Fruit fly (Drosophila melanogaster) whole organism, embryonic: ENCODE data around the gene CG5687.

Experiments
- Aef1 ChIP-seq: fragments of 200-800 bp; sonication (Bioruptor generic); IDR thresholded peaks from 3 replicates; pipeline ENCODE4 v1.3.6; 2022; ENCODE audit warnings: missing biosample characterization, missing genetic modification characterization
- BEAF-32 ChIP-seq: fragments of 200-800 bp; sonication (Bioruptor generic); optimal IDR thresholded peaks from 3 replicates; lab custom pipeline; 2017; ENCODE audit warnings: missing biosample characterization, missing genetic modification characterization, mild to moderate bottlenecking, moderate library complexity, missing genetic modification reagents
- Blimp-1 ChIP-seq: fragments of 200-800 bp; sonication (Bioruptor generic); optimal IDR thresholded peaks from 3 replicates; lab custom pipeline; 2018; ENCODE audit warnings: missing biosample characterization, missing genetic modification characterization, mild to moderate bottlenecking, moderate library complexity, missing genetic modification reagents
- CG10654 ChIP-seq: fragments of 200-800 bp; sonication (Bioruptor generic); optimal IDR thresholded peaks from 2 replicates; lab custom pipeline; 2016; ENCODE audit warnings: missing biosample characterization, missing genetic modification characterization
- CG12659 ChIP-seq: fragments of 200-800 bp; sonication (Bioruptor generic); optimal IDR thresholded peaks from 3 replicates; lab custom pipeline; 2017; ENCODE audit warnings: mild to moderate bottlenecking, missing biosample characterization, missing genetic modification reagents, missing genetic modification characterization
- CG12942 ChIP-seq: fragments of 200-800 bp; sonication (Bioruptor generic); optimal IDR thresholded peaks from 3 replicates; lab custom pipeline; 2016; ENCODE audit warnings: missing biosample characterization, missing genetic modification characterization
- CG13424 ChIP-seq: fragments of 200-800 bp; sonication (Bioruptor generic); optimal IDR thresholded peaks from 2 replicates; lab custom pipeline; 2019; ENCODE audit warnings: missing biosample characterization, mild to moderate bottlenecking, missing genetic modification characterization, moderate library complexity
- CG1792 ChIP-seq: fragments of 200-800 bp; sonication (Bioruptor generic); optimal IDR thresholded peaks from 2 replicates; lab custom pipeline; 2016; ENCODE audit warnings: missing biosample characterization, missing genetic modification characterization
- CG32532 ChIP-seq: fragments of 200-800 bp; sonication (Bioruptor generic); IDR thresholded peaks from 2 replicates; pipeline ENCODE4 v1.3.6; 2022; ENCODE audit warnings: missing biosample characterization, missing genetic modification characterization
- CG3847 ChIP-seq: fragments of 200-800 bp; sonication (Bioruptor generic); IDR thresholded peaks from 2 replicates; pipeline ENCODE4 v1.3.6; 2022; ENCODE audit warnings: missing biosample characterization, missing genetic modification characterization
- CG7839 ChIP-seq: fragments of 200-800 bp; sonication (Bioruptor generic); optimal IDR thresholded peaks from 3 replicates; lab custom pipeline; 2018; ENCODE audit warnings: missing biosample characterization, mild to moderate bottlenecking, missing genetic modification characterization, moderate library complexity
- Dad ChIP-seq: fragments of 200-800 bp; sonication (Bioruptor generic); optimal IDR thresholded peaks from 3 replicates; lab custom pipeline; 2016; ENCODE audit warnings: missing biosample characterization, missing genetic modification characterization
- Dip3 ChIP-seq: fragments of 200-800 bp; sonication (Bioruptor generic); optimal IDR thresholded peaks from 3 replicates; lab custom pipeline; 2016; ENCODE audit warnings: missing biosample characterization, missing genetic modification characterization
- Doc3 ChIP-seq: fragments of 200-800 bp; sonication (Bioruptor generic); IDR thresholded peaks from 3 replicates; pipeline ENCODE4 v1.3.6; 2022; ENCODE audit warnings: missing biosample characterization, missing genetic modification characterization; ENCODE audit not compliant: partially characterized antibody
- ERR ChIP-seq: fragments of 200-800 bp; sonication (Bioruptor generic); optimal IDR thresholded peaks from 2 replicates; lab custom pipeline; 2016; ENCODE audit warnings: missing biosample characterization, missing genetic modification characterization
- HLH4C ChIP-seq: fragments of 200-800 bp; sonication (Bioruptor generic); IDR thresholded peaks from 3 replicates; pipeline ENCODE4 v1.3.6; 2022; ENCODE audit warnings: missing biosample characterization, missing genetic modification characterization; ENCODE audit not compliant: partially characterized antibody
- Jarid2 ChIP-seq: fragments of 200-800 bp; sonication (Bioruptor generic); optimal IDR thresholded peaks from 3 replicates; lab custom pipeline; 2017; ENCODE audit warnings: mild to moderate bottlenecking, missing biosample characterization, missing genetic modification reagents, missing genetic modification characterization
- Lim3 ChIP-seq: fragments of 200-800 bp; sonication (Bioruptor generic); IDR thresholded peaks from 2 replicates; pipeline ENCODE4 v1.3.6; 2022; ENCODE audit warnings: missing biosample characterization, missing genetic modification characterization
- Mes4 ChIP-seq: fragments of 200-800 bp; sonication (Bioruptor generic); optimal IDR thresholded peaks from 2 replicates; lab custom pipeline; 2016; ENCODE audit warnings: missing biosample characterization, missing genetic modification characterization
- Myb ChIP-seq: fragments of 200-800 bp; sonication (Bioruptor generic); optimal IDR thresholded peaks from 2 replicates; lab custom pipeline; 2016; ENCODE audit warnings: missing biosample characterization, missing genetic modification characterization
- Oaz ChIP-seq: fragments of 200-800 bp; sonication (Bioruptor generic); IDR thresholded peaks from 2 replicates; pipeline ENCODE4 v1.3.6; 2022; ENCODE audit warnings: missing biosample characterization, missing genetic modification characterization
- Ravus ChIP-seq: fragments of 200-800 bp; sonication (Bioruptor generic); IDR thresholded peaks from 2 replicates; pipeline ENCODE4 v1.3.6; 2022; ENCODE audit warnings: missing biosample characterization, missing genetic modification characterization
- Six4 ChIP-seq: fragments of 200-800 bp; sonication (Bioruptor generic); optimal IDR thresholded peaks from 2 replicates; lab custom pipeline; 2016; ENCODE audit warnings: missing biosample characterization, missing genetic modification characterization
- Stat92E ChIP-seq, 3 experiments: fragments of >200 bp in 2 of 3; fragments of 200-800 bp in 1 of 3; sonication (Bioruptor generic) in 1 of 3; optimal IDR thresholded peaks; 2 replicates each; lab custom pipeline; 2017 to 2019; ENCODE audit warnings: missing biosample characterization in 3 of 3, missing genetic modification characterization in 3 of 3, mild to moderate bottlenecking in 1 of 3, moderate library complexity in 1 of 3
- amos ChIP-seq: fragments of 200-800 bp; sonication (Bioruptor generic); IDR thresholded peaks from 2 replicates; pipeline ENCODE4 v1.3.6; 2022; ENCODE audit warnings: missing biosample characterization, missing genetic modification characterization; ENCODE audit not compliant: partially characterized antibody
- cwo ChIP-seq: fragments of 200-800 bp; sonication (Bioruptor generic); optimal IDR thresholded peaks from 3 replicates; lab custom pipeline; 2017; ENCODE audit warnings: missing biosample characterization, missing genetic modification characterization, mild to moderate bottlenecking, moderate library complexity, missing genetic modification reagents
- fd96Cb ChIP-seq: fragments of 200-800 bp; sonication (Bioruptor generic); optimal IDR thresholded peaks from 2 replicates; lab custom pipeline; 2018; ENCODE audit warnings: missing biosample characterization, mild to moderate bottlenecking, missing genetic modification characterization, moderate library complexity
- gcm2 ChIP-seq: fragments of 200-800 bp; sonication (Bioruptor generic); optimal IDR thresholded peaks from 2 replicates; lab custom pipeline; 2016; ENCODE audit warnings: missing biosample characterization, missing genetic modification characterization
- gem ChIP-seq: fragments of 200-800 bp; sonication (Bioruptor generic); optimal IDR thresholded peaks from 2 replicates; lab custom pipeline; 2019; ENCODE audit warnings: missing biosample characterization, mild to moderate bottlenecking, missing genetic modification characterization, moderate library complexity
- gfzf ChIP-seq: fragments of 200-800 bp; sonication (Bioruptor generic); optimal IDR thresholded peaks from 2 replicates; lab custom pipeline; 2016; ENCODE audit warnings: missing biosample characterization, mild to moderate bottlenecking, missing genetic modification characterization, moderate library complexity
- gsb ChIP-seq: fragments of 200-800 bp; sonication (Bioruptor generic); IDR thresholded peaks from 2 replicates; pipeline ENCODE4 v1.3.6; 2022; ENCODE audit warnings: missing biosample characterization, missing genetic modification characterization
- hkb ChIP-seq, 2 experiments: fragments of 200-800 bp in 1 of 2; fragments of >200 bp in 1 of 2; sonication (Bioruptor generic) in 1 of 2; IDR thresholded peaks in 1 of 2; optimal IDR thresholded peaks in 1 of 2; 2 replicates each; pipeline versions ENCODE4 v1.3.6 to Lab custom; 2017 to 2022; ENCODE audit warnings: missing biosample characterization in 1 of 2, missing genetic modification characterization in 1 of 2
- insv ChIP-seq, 2 experiments: fragments of 200-800 bp; sonication (Bioruptor generic); optimal IDR thresholded peaks; 3 replicates each; lab custom pipeline; 2016 to 2018; ENCODE audit warnings: missing biosample characterization in 2 of 2, missing genetic modification characterization in 2 of 2
- jing ChIP-seq: fragments of 200-800 bp; sonication (Bioruptor generic); optimal IDR thresholded peaks from 2 replicates; lab custom pipeline; 2018; ENCODE audit warnings: missing biosample characterization, mild to moderate bottlenecking, missing genetic modification characterization
- jumu ChIP-seq: fragments of 200-800 bp; sonication (Bioruptor generic); optimal IDR thresholded peaks from 3 replicates; lab custom pipeline; 2016; ENCODE audit warnings: missing biosample characterization, missing genetic modification characterization
- lab ChIP-seq: fragments of 200-800 bp; sonication (Bioruptor generic); optimal IDR thresholded peaks from 3 replicates; lab custom pipeline; 2017; ENCODE audit warnings: missing biosample characterization, missing genetic modification characterization, mild to moderate bottlenecking, moderate library complexity, missing genetic modification reagents
- mam ChIP-seq: fragments of 200-800 bp; sonication (Bioruptor generic); optimal IDR thresholded peaks from 3 replicates; lab custom pipeline; 2016; ENCODE audit warnings: missing biosample characterization, missing genetic modification characterization
- mld ChIP-seq: fragments of 200-800 bp; sonication (Bioruptor generic); IDR thresholded peaks from 3 replicates; pipeline ENCODE4 v1.3.6; 2022; ENCODE audit warnings: missing biosample characterization, missing genetic modification characterization; ENCODE audit not compliant: partially characterized antibody
- nau ChIP-seq: fragments of 200-800 bp; sonication (Bioruptor generic); optimal IDR thresholded peaks from 3 replicates; lab custom pipeline; 2017; ENCODE audit warnings: missing biosample characterization, mild to moderate bottlenecking, missing genetic modification characterization, missing genetic modification reagents
- p53 ChIP-seq: fragments of 200-800 bp; sonication (Bioruptor generic); optimal IDR thresholded peaks from 2 replicates; lab custom pipeline; 2016; ENCODE audit warnings: missing biosample characterization, missing genetic modification characterization
- pho ChIP-seq: fragments of 200-800 bp; sonication (Bioruptor generic); optimal IDR thresholded peaks from 2 replicates; lab custom pipeline; 2016; ENCODE audit warnings: missing biosample characterization, missing genetic modification characterization
- scrt ChIP-seq: fragments of 200-800 bp; sonication (Bioruptor generic); optimal IDR thresholded peaks from 2 replicates; lab custom pipeline; 2018; ENCODE audit warnings: missing biosample characterization, mild to moderate bottlenecking, missing genetic modification characterization, moderate library complexity
- seq ChIP-seq: fragments of 200-800 bp; sonication (Bioruptor generic); IDR thresholded peaks from 2 replicates; pipeline ENCODE4 v1.3.6; 2022; ENCODE audit warnings: missing biosample characterization, missing genetic modification characterization
- sim ChIP-seq: fragments of 200-800 bp; sonication (Bioruptor generic); IDR thresholded peaks from 2 replicates; pipeline ENCODE4 v1.3.6; 2022; ENCODE audit warnings: missing biosample characterization, missing genetic modification characterization
- slou ChIP-seq: fragments of 200-800 bp; sonication (Bioruptor generic); optimal IDR thresholded peaks from 3 replicates; lab custom pipeline; 2016; ENCODE audit warnings: missing biosample characterization, missing genetic modification characterization
- slp2 ChIP-seq: fragments of 200-800 bp; sonication (Bioruptor generic); optimal IDR thresholded peaks from 2 replicates; lab custom pipeline; 2016; ENCODE audit warnings: missing biosample characterization, missing genetic modification characterization
- sob ChIP-seq: fragments of 200-800 bp; sonication (Bioruptor generic); IDR thresholded peaks from 2 replicates; pipeline ENCODE4 v1.3.6; 2022; ENCODE audit warnings: missing biosample characterization, missing genetic modification characterization
- sug ChIP-seq: fragments of 200-800 bp; optimal IDR thresholded peaks from 2 replicates; lab custom pipeline; 2019; ENCODE audit warnings: missing biosample characterization, mild to moderate bottlenecking, missing genetic modification characterization, moderate library complexity
- tap ChIP-seq: fragments of 200-800 bp; optimal IDR thresholded peaks from 3 replicates; lab custom pipeline; 2019; ENCODE audit warnings: missing biosample characterization, mild to moderate bottlenecking, missing genetic modification characterization, moderate library complexity
- vfl ChIP-seq: fragments of 200-800 bp; sonication (Bioruptor generic); optimal IDR thresholded peaks from 2 replicates; lab custom pipeline; 2016; ENCODE audit warnings: missing biosample characterization, missing genetic modification characterization
- z ChIP-seq: fragments of 200-800 bp; sonication (Bioruptor generic); IDR thresholded peaks from 3 replicates; pipeline ENCODE4 v1.3.6; 2022; ENCODE audit warnings: missing biosample characterization, missing genetic modification characterization

The CG5687 gene

DNA sequence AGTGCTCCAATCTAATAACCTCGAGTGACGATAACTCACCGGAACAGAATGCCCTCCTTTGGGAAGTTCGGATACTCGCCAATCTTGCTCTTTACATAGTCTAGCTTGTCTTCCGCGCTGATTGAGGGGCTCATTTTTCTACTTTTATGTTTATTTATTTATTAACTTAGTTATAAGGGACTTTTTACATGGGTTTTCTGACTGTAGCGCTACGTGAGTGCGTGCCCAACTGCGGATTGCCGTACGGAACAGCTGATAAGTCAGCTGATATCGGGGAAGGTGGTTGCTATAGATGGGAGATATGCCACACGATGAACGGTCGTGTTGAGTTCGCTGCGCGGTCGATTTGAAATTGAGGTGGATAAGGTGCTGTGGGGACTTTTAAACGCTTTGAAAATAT, 54.3 kb downstream of the CG5687 start, which contains the start of gene Aprt (continued):
- no peak for TF ChIP-seq scrt (GFP tag; lab: Kevin White, UChicago)
- TF ChIP-seq CG10654 (GFP tag; lab: Kevin White, UChicago): no peak
- TF ChIP-seq CG7839 (tag; lab: Kevin White, UChicago): no peak
- TF ChIP-seq Myb: no peak
- TF ChIP-seq ERR (GFP tag; lab: Kevin White, UChicago): no peak
- TF ChIP-seq CG13424: no peak
- TF ChIP-seq Mes4 (GFP tag; lab: Kevin White, UChicago): no peak
- no peak for TF ChIP-seq slou (GFP tag; lab: Kevin White, UChicago)
- TF ChIP-seq CG1792: no peak
- no peak for TF ChIP-seq slp2 (GFP tag; lab: Kevin White, UChicago)
- no peak for TF ChIP-seq Six4 (GFP tag; lab: Kevin White, UChicago)
- TF ChIP-seq fd96Cb: no peak
- peak; percentile 81 for TF ChIP-seq amos (GFP tag; lab: Robert Waterston, UW)
- no peak for TF ChIP-seq gem (tag; lab: Kevin White, UChicago)
- TF ChIP-seq hkb (optimal IDR thresholded peaks at IDR 0.05; lab: Kevin White, UChicago): no peak
- TF ChIP-seq hkb (GFP tag; IDR thresholded peaks at IDR 0.05; lab: Robert Waterston, UW): 0 out of 2 replicates have a peak, but pooled peaks have one; percentile 6
- TF ChIP-seq Jarid2 (GFP tag; lab: Kevin White, UChicago): no peak
- peak; percentile 13 for TF ChIP-seq CG12659 (GFP tag; lab: Kevin White, UChicago)
- no peak for TF ChIP-seq Dip3
- no peak; the same call in 2 of the 3 replicates for TF ChIP-seq mld (GFP tag; lab: Robert Waterston, UW)
- TF ChIP-seq sim: no peak
- no peak for TF ChIP-seq tap (tag; lab: Kevin White, UChicago)
- TF ChIP-seq Oaz (GFP tag; lab: Robert Waterston, UW): no peak
- TF ChIP-seq gsb (GFP tag; lab: Robert Waterston, UW): no peak
- no peak for TF ChIP-seq pho
- no peak for TF ChIP-seq jing (GFP tag; lab: Kevin White, UChicago)
- TF ChIP-seq seq (GFP tag; lab: Robert Waterston, UW): no peak
- TF ChIP-seq Stat92E (GFP tag; optimal IDR thresholded peaks at IDR 0.05; lab: Kevin White, UChicago): no peak
- TF ChIP-seq Lim3 (GFP tag; lab: Robert Waterston, UW): no peak
- no peak for TF ChIP-seq z (GFP tag; lab: Robert Waterston, UW)
- no peak for TF ChIP-seq lab (GFP tag; lab: Kevin White, UChicago)
- peak; percentile 52; the same call in 2 of the 3 replicates for TF ChIP-seq HLH4C
- TF ChIP-seq CG12942 (GFP tag; lab: Kevin White, UChicago): no peak
- no peak for TF ChIP-seq Aef1 (GFP tag; lab: Robert Waterston, UW)
- no peak for TF ChIP-seq insv (GFP tag; optimal IDR thresholded peaks at IDR 0.05; lab: Kevin White, UChicago)
- TF ChIP-seq gcm2: no peak
- no peak for TF ChIP-seq p53 (GFP tag; lab: Kevin White, UChicago)
- TF ChIP-seq CG3847 (GFP tag; lab: Robert Waterston, UW): no peak
- peak; percentile 63 for TF ChIP-seq sug
- TF ChIP-seq Dad (GFP tag; lab: Kevin White, UChicago): no peak
- no peak for TF ChIP-seq Ravus
- TF ChIP-seq CG32532 (GFP tag; lab: Robert Waterston, UW): no peak
- TF ChIP-seq Blimp-1 (GFP tag; lab: Kevin White, UChicago): no peak
- no peak for TF ChIP-seq cwo (GFP tag; lab: Kevin White, UChicago)
- TF ChIP-seq mam (GFP tag; lab: Kevin White, UChicago): no peak
- TF ChIP-seq sob (GFP tag; lab: Robert Waterston, UW): no peak
- TF ChIP-seq jumu (GFP tag; lab: Kevin White, UChicago): no peak
- no peak for TF ChIP-seq gfzf (GFP tag; lab: Kevin White, UChicago)
- peak; percentile 73 for TF ChIP-seq Doc3 (GFP tag; lab: Robert Waterston, UW)
- TF ChIP-seq BEAF-32: peak; percentile 78
- no peak for TF ChIP-seq vfl
- TF ChIP-seq nau (GFP tag; lab: Kevin White, UChicago): no peak
